Worm (Caenorhabditis elegans): ENCODE measurements around the gene lgc-5.

lgc-5 gene

DNA sequence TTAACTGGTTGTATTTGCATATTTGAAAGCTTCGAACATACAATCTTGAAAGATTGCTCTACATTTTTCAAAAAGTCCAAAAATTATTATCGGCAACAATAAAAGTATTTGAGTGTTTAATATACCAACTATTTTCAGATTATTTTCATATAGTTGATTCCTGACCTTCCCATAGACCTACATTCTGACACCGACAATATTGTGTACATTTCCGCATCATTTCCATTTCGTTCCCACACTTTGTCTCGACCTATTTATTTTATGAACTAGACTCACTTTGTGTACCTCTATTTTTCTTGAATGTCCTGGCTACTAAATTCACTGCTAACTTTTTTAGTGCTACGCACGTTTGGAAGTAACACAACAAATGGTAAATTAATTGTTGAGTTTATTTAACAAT is at the start of gene lgc-5:
Gene lgc-5 (plus strand): TSS at position 301 of the 400 bp plus-strand sequence.
- TF ChIP-seq ztf-1 (GFP tag; conservative IDR thresholded peaks at IDR 0.05) (no peak), ama-1 (optimal IDR thresholded peaks at IDR 0.05) (no peak), dmd-4 (tag; optimal IDR thresholded peaks at IDR 0.05) (no peak), sma-3 (GFP tag; optimal IDR thresholded peaks at IDR 0.05) (no peak), blmp-1 (tag; optimal IDR thresholded peaks at IDR 0.05; ENCODE audit: insufficient read depth) (no peak), peb-1 (tag; optimal IDR thresholded peaks at IDR 0.05) (no peak), ztf-11 (tag; optimal IDR thresholded peaks at IDR 0.05) (no peak), lin-11 (tag; optimal IDR thresholded peaks at IDR 0.05) (no peak), aly-2 (tag; optimal IDR thresholded peaks at IDR 0.05) (no peak), nhr-21 (tag; optimal IDR thresholded peaks at IDR 0.05) (no peak), F13H6.1 (tag; optimal IDR thresholded peaks at IDR 0.05) (no peak), nhr-129 (tag; optimal IDR thresholded peaks at IDR 0.05) (no peak), unc-62 (GFP tag; optimal IDR thresholded peaks at IDR 0.05) (no peak), elt-3 (tag; optimal IDR thresholded peaks at IDR 0.05) (no peak), nhr-12 (tag; optimal IDR thresholded peaks at IDR 0.05) (no peak), skn-1 (tag; optimal IDR thresholded peaks at IDR 0.05) (no peak), ceh-82 (tag; optimal IDR thresholded peaks at IDR 0.05) (no peak)

DNA sequence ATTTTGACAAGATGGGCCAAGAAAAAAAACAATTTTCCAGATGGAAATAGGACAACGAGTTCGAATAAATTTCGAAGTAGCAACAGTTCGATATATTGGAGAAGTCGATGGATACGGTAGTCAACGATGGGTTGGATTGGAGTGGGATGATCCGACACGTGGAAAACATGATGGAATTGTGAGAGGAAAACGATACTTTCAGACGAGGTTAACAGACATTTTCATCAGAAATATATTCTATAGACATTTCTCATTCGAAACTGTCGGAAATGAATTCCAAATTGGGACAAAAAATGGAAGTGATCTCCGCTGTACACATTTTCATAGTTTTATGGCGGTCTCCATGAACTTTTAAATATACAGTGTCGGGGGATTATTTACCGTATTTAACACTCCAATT is 47.8 kb upstream of the lgc-5 start, which contains the start of gene tbce-1:
Gene tbce-1 (plus strand): TSS at position 41 of the 400 bp plus-strand sequence.
- TF ChIP-seq lin-11 (tag; optimal IDR thresholded peaks at IDR 0.05) = no peak
- TF ChIP-seq gmeb-1 (tag; optimal IDR thresholded peaks at IDR 0.05) = no peak
- TF ChIP-seq mbf-1 (tag; optimal IDR thresholded peaks at IDR 0.05) = no peak
- TF ChIP-seq peb-1 (tag; optimal IDR thresholded peaks at IDR 0.05) = no peak
- TF ChIP-seq mdl-1 (tag; optimal IDR thresholded peaks at IDR 0.05) = no peak
- TF ChIP-seq egl-27 (tag; optimal IDR thresholded peaks at IDR 0.05) = no peak
- TF ChIP-seq nhr-12 (tag; optimal IDR thresholded peaks at IDR 0.05) = no peak
- no peak for TF ChIP-seq C34F6.9 (tag; optimal IDR thresholded peaks at IDR 0.05)
- TF ChIP-seq F13H6.1 (tag; optimal IDR thresholded peaks at IDR 0.05) = no peak
- TF ChIP-seq unc-39 (tag; optimal IDR thresholded peaks at IDR 0.05) = no peak
- TF ChIP-seq nhr-10 (tag; optimal IDR thresholded peaks at IDR 0.05) = no peak
- no peak for TF ChIP-seq alr-1 (tag; optimal IDR thresholded peaks at IDR 0.05)
- no peak for TF ChIP-seq Y55F3AM.14 (GFP tag; optimal IDR thresholded peaks at IDR 0.05)
- TF ChIP-seq skn-1 (tag; optimal IDR thresholded peaks at IDR 0.05) = no peak
- no peak for TF ChIP-seq mab-5 (tag; optimal IDR thresholded peaks at IDR 0.05)
- TF ChIP-seq ceh-82 (tag; optimal IDR thresholded peaks at IDR 0.05) = no peak
- TF ChIP-seq nhr-21 (tag; optimal IDR thresholded peaks at IDR 0.05) = no peak

DNA sequence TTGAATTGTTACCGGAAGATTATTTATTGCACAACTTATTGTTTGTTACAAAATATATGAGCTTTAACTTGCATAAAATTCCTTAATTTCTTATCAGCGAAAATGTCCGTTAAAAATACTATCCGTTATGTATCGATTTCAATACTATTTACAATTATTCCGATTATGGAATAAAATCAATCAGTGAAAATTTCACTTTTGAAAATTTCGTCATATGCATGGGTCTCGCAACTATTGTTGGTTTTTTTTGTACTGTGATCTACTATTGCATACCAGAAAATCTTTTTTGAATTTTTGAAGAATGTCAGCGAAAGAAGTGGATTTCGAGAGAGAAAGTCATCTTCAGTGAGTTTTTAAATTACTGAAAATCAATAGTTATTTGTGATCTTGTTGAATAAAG is 45.3 kb upstream of the lgc-5 start, which contains the start of gene nprl-3:
Gene nprl-3 (plus strand): TSS at position 301 of the 400 bp plus-strand sequence.
- TF ChIP-seq unc-55 (GFP tag; optimal IDR thresholded peaks at IDR 0.05) (no peak), ZK546.5 (tag; optimal IDR thresholded peaks at IDR 0.05) (no peak), alr-1 (tag; optimal IDR thresholded peaks at IDR 0.05) (no peak), sem-4 (tag; optimal IDR thresholded peaks at IDR 0.05) (no peak), ztf-11 (tag; optimal IDR thresholded peaks at IDR 0.05) (no peak), nhr-6 (tag; optimal IDR thresholded peaks at IDR 0.05) (no peak), mab-5 (tag; optimal IDR thresholded peaks at IDR 0.05) (no peak), fos-1 (tag; optimal IDR thresholded peaks at IDR 0.05) (no peak), Y55F3AM.14 (GFP tag; optimal IDR thresholded peaks at IDR 0.05) (no peak), nhr-23 (tag; optimal IDR thresholded peaks at IDR 0.05) (no peak), F13H6.1 (tag; optimal IDR thresholded peaks at IDR 0.05) (no peak), unc-39 (tag; optimal IDR thresholded peaks at IDR 0.05) (no peak), blmp-1 (tag; optimal IDR thresholded peaks at IDR 0.05; ENCODE audit: insufficient read depth) (no peak), sma-3 (GFP tag; optimal IDR thresholded peaks at IDR 0.05) (no peak), skn-1 (tag; optimal IDR thresholded peaks at IDR 0.05) (no peak)

- no peak for TF ChIP-seq nhr-12 (tag; optimal IDR thresholded peaks at IDR 0.05)
- no peak for TF ChIP-seq lin-13 (GFP tag; optimal IDR thresholded peaks at IDR 0.05)
- no peak for TF ChIP-seq nhr-6 (tag; optimal IDR thresholded peaks at IDR 0.05)
- TF ChIP-seq lsy-2 (tag; optimal IDR thresholded peaks at IDR 0.05) = no peak
- no peak for TF ChIP-seq nhr-25 (tag; optimal IDR thresholded peaks at IDR 0.05)
- no peak for TF ChIP-seq sma-3 (GFP tag; optimal IDR thresholded peaks at IDR 0.05)
- no peak for TF ChIP-seq elt-1 (tag; optimal IDR thresholded peaks at IDR 0.05)
- no peak for TF ChIP-seq nhr-77 (tag; optimal IDR thresholded peaks at IDR 0.05)
- no peak for TF ChIP-seq F13H6.1 (tag; optimal IDR thresholded peaks at IDR 0.05)
- TF ChIP-seq gmeb-1 (tag; optimal IDR thresholded peaks at IDR 0.05) = no peak
- TF ChIP-seq Y55F3AM.14 (GFP tag; optimal IDR thresholded peaks at IDR 0.05) = no peak
- TF ChIP-seq nhr-237 (tag; optimal IDR thresholded peaks at IDR 0.05) = no peak
- TF ChIP-seq zag-1 (tag; optimal IDR thresholded peaks at IDR 0.05) = no peak
Observed at ce11 chrIV:8299636-8300035, 42.8 kb upstream of the lgc-5 start, which contains the start of gene F35H10.6. Gene F35H10.6, plus strand, starts transcription at chrIV:8299936.

All from whole organism, L2 larva.